Worm (Caenorhabditis elegans) whole organism, L4 larva: ENCODE results near the gene spp-2.
A peak's percentile ranks its signal among the peaks of the same experiment; 100 is the strongest.

Experiments used
- D1046.2 ChIP-seq: fragments of 200-800 bp; sonication (Bioruptor generic); IDR thresholded peaks from 2 replicates; pipeline ENCODE4 v1.3.6; 2022; ENCODE audit warnings: missing genetic modification characterization, missing compliant biosample characterization
- F10B5.3 ChIP-seq: sonication (generic microtip); optimal IDR thresholded peaks from 2 replicates; lab custom pipeline; 2016; ENCODE audit warnings: mild to moderate bottlenecking, missing genetic modification characterization, missing compliant biosample characterization
- F37D6.2 ChIP-seq: sonication (generic microtip); optimal IDR thresholded peaks from 2 replicates; lab custom pipeline; 2016; ENCODE audit warnings: mild to moderate bottlenecking, missing genetic modification characterization, missing compliant biosample characterization
- T20F7.1 ChIP-seq: fragments of 200-800 bp; sonication (Bioruptor generic); optimal IDR thresholded peaks from 2 replicates; lab custom pipeline; 2018; ENCODE audit warnings: mild to moderate bottlenecking, missing genetic modification characterization, missing compliant biosample characterization
- Y48G9A.11 ChIP-seq: fragments of 200-800 bp; sonication (Bioruptor generic); IDR thresholded peaks from 2 replicates; pipeline ENCODE4 v1.3.6; 2022; ENCODE audit warnings: missing genetic modification reagents, missing genetic modification characterization, missing compliant biosample characterization
- Y75B8A.6 ChIP-seq: fragments of 200-800 bp; sonication (Bioruptor generic); IDR thresholded peaks from 2 replicates; pipeline ENCODE4 v1.3.6; 2022; ENCODE audit warnings: missing genetic modification reagents, missing genetic modification characterization, missing compliant biosample characterization
- ZK337.2 ChIP-seq: fragments of 200-800 bp; sonication (Bioruptor generic); IDR thresholded peaks from 2 replicates; pipeline ENCODE4 v1.3.6; 2022; ENCODE audit warnings: missing genetic modification reagents, missing genetic modification characterization, missing compliant biosample characterization
- aha-1 ChIP-seq: fragments of 150-350 bp; peaks from one replicate; lab custom pipeline; 2014; ENCODE audit warnings: missing biosample characterization, missing genetic modification characterization
- attf-4 ChIP-seq: sonication (generic microtip); optimal IDR thresholded peaks from 3 replicates; lab custom pipeline; 2017; ENCODE audit warnings: missing biosample characterization, missing genetic modification characterization
- ceh-20 ChIP-seq: fragments of 200-800 bp; sonication (Bioruptor generic); IDR thresholded peaks from 2 replicates; pipeline ENCODE4 v1.3.6; 2022; ENCODE audit warnings: missing genetic modification reagents, missing genetic modification characterization, missing compliant biosample characterization
- ceh-32 ChIP-seq: sonication (generic microtip); optimal IDR thresholded peaks from 2 replicates; lab custom pipeline; 2016; ENCODE audit warnings: mild to moderate bottlenecking, missing genetic modification characterization, missing compliant biosample characterization; ENCODE audit not compliant: poor library complexity
- ctbp-1 ChIP-seq: fragments of 200-800 bp; sonication (Bioruptor generic); IDR thresholded peaks from 2 replicates; pipeline ENCODE4 v1.3.6; 2022; ENCODE audit warnings: missing genetic modification reagents, missing genetic modification characterization, missing compliant biosample characterization
- daf-12 ChIP-seq: fragments of 150-350 bp; optimal IDR thresholded peaks from 2 replicates; lab custom pipeline; 2014; ENCODE audit warnings: missing biosample characterization, missing genetic modification reagents, missing genetic modification characterization
- daf-16 ChIP-seq, 3 experiments: sonication (generic microtip); optimal IDR thresholded peaks; 2 replicates each; lab custom pipeline; 2016 to 2017; ENCODE audit warnings: missing genetic modification characterization in 3 of 3, missing genetic modification reagents in 3 of 3, mild to moderate bottlenecking in 2 of 3, missing compliant biosample characterization in 2 of 3, missing biosample characterization in 1 of 3, moderate library complexity in 1 of 3
- daf-19 ChIP-seq: fragments of 200-800 bp; sonication (Bioruptor generic); conservative IDR thresholded peaks from 2 replicates; pipeline ENCODE4 v1.3.6; 2022; ENCODE audit warnings: missing genetic modification characterization, missing compliant biosample characterization
- dmd-6 ChIP-seq: fragments of 200-800 bp; sonication (Bioruptor generic); IDR thresholded peaks from 2 replicates; pipeline ENCODE4 v1.3.6; 2022; ENCODE audit warnings: missing genetic modification reagents, missing genetic modification characterization, missing compliant biosample characterization
- dmd-9 ChIP-seq: fragments of 200-800 bp; sonication (Bioruptor generic); IDR thresholded peaks from 2 replicates; pipeline ENCODE4 v1.3.6; 2022; ENCODE audit warnings: missing genetic modification reagents, missing genetic modification characterization, missing compliant biosample characterization
- dpl-1 ChIP-seq: fragments of 150-350 bp; optimal IDR thresholded peaks from 2 replicates; lab custom pipeline; 2014; ENCODE audit warnings: missing biosample characterization, missing genetic modification reagents, missing genetic modification characterization
- dve-1 ChIP-seq: sonication (generic microtip); optimal IDR thresholded peaks from 2 replicates; lab custom pipeline; 2017; ENCODE audit warnings: antibody characterized with exemption, mild to moderate bottlenecking, missing genetic modification characterization, missing compliant biosample characterization; ENCODE audit not compliant: insufficient read depth
- egl-27 ChIP-seq: sonication (generic microtip); optimal IDR thresholded peaks from 3 replicates; lab custom pipeline; 2017; ENCODE audit warnings: missing biosample characterization, missing genetic modification reagents, missing genetic modification characterization
- fkh-10 ChIP-seq: fragments of 150-350 bp; optimal IDR thresholded peaks from 2 replicates; lab custom pipeline; 2014; ENCODE audit warnings: missing biosample characterization, missing genetic modification reagents, missing genetic modification characterization
- hlh-11 ChIP-seq: fragments of 200-800 bp; sonication (Bioruptor generic); optimal IDR thresholded peaks from 2 replicates; lab custom pipeline; 2018; ENCODE audit warnings: mild to moderate bottlenecking, missing genetic modification characterization, missing compliant biosample characterization
- hmg-1.1 ChIP-seq: fragments of 200-800 bp; sonication (Bioruptor generic); IDR thresholded peaks from 2 replicates; pipeline ENCODE4 v1.3.6; 2022; ENCODE audit warnings: missing genetic modification reagents, missing genetic modification characterization, missing compliant biosample characterization
- jun-1 ChIP-seq: fragments of 150-350 bp; optimal IDR thresholded peaks from 2 replicates; lab custom pipeline; 2014; ENCODE audit warnings: missing biosample characterization, missing genetic modification reagents, missing genetic modification characterization
- lim-7 ChIP-seq: fragments of 200-800 bp; sonication (Bioruptor generic); IDR thresholded peaks from 2 replicates; pipeline ENCODE4 v1.3.6; 2022; ENCODE audit warnings: missing genetic modification characterization, missing compliant biosample characterization
- lin-1 ChIP-seq: fragments of 200-800 bp; sonication (Bioruptor generic); IDR thresholded peaks from 2 replicates; pipeline ENCODE4 v1.3.6; 2022; ENCODE audit warnings: missing genetic modification reagents, missing genetic modification characterization, missing compliant biosample characterization
- lin-13 ChIP-seq: fragments of 150-350 bp; optimal IDR thresholded peaks from 2 replicates; lab custom pipeline; 2014; ENCODE audit warnings: missing biosample characterization, missing genetic modification reagents, missing genetic modification characterization
- lin-15B ChIP-seq: fragments of 150-350 bp; sonication (generic microtip); optimal IDR thresholded peaks from 3 replicates; lab custom pipeline; 2014; ENCODE audit warnings: missing biosample characterization, missing genetic modification characterization
- lin-38 ChIP-seq: fragments of 200-800 bp; sonication (Bioruptor generic); IDR thresholded peaks from 2 replicates; pipeline ENCODE4 v1.3.6; 2022; ENCODE audit warnings: missing genetic modification reagents, missing genetic modification characterization, missing compliant biosample characterization
- lir-3 ChIP-seq: sonication (generic microtip); optimal IDR thresholded peaks from 2 replicates; lab custom pipeline; 2016; ENCODE audit warnings: mild to moderate bottlenecking, missing genetic modification characterization, missing compliant biosample characterization
- lsy-2 ChIP-seq, 2 experiments: fragments of 150-350 bp in 1 of 2; sonication (generic microtip) in 1 of 2; optimal IDR thresholded peaks; 2 replicates each; lab custom pipeline; 2014 to 2017; ENCODE audit warnings: missing biosample characterization in 2 of 2, missing genetic modification characterization in 2 of 2
- madf-9 ChIP-seq: fragments of 200-800 bp; sonication (Bioruptor generic); conservative IDR thresholded peaks from 2 replicates; pipeline ENCODE4 v1.3.6; 2022; ENCODE audit warnings: missing genetic modification reagents, missing genetic modification characterization, missing compliant biosample characterization
- mdl-1 ChIP-seq, 2 experiments: fragments of 150-350 bp in 1 of 2; sonication (generic microtip) in 1 of 2; optimal IDR thresholded peaks; 2 replicates each; lab custom pipeline; 2014 to 2017; ENCODE audit warnings: missing biosample characterization in 2 of 2, missing genetic modification characterization in 2 of 2
- mdt-29 ChIP-seq: fragments of 200-800 bp; sonication (Bioruptor generic); IDR thresholded peaks from 2 replicates; pipeline ENCODE4 v1.3.6; 2022; ENCODE audit warnings: missing genetic modification reagents, missing genetic modification characterization, missing compliant biosample characterization
- mxl-2 ChIP-seq: fragments of 200-800 bp; sonication (Bioruptor generic); conservative IDR thresholded peaks from 2 replicates; pipeline ENCODE4 v1.3.6; 2022; ENCODE audit warnings: missing genetic modification reagents, missing genetic modification characterization, missing compliant biosample characterization
- mxl-3 ChIP-seq: fragments of 200-800 bp; sonication (Bioruptor generic); optimal IDR thresholded peaks from 2 replicates; lab custom pipeline; 2018; ENCODE audit warnings: mild to moderate bottlenecking, missing genetic modification characterization, missing compliant biosample characterization
- nhr-237 ChIP-seq: sonication (generic microtip); optimal IDR thresholded peaks from 2 replicates; lab custom pipeline; 2017; ENCODE audit warnings: missing biosample characterization, missing genetic modification characterization
- nhr-41 ChIP-seq: fragments of 200-800 bp; sonication (Bioruptor generic); IDR thresholded peaks from 2 replicates; pipeline ENCODE4 v1.3.6; 2022; ENCODE audit warnings: missing genetic modification reagents, missing genetic modification characterization, missing compliant biosample characterization
- nhr-48 ChIP-seq: sonication (generic microtip); optimal IDR thresholded peaks from 2 replicates; lab custom pipeline; 2016; ENCODE audit warnings: mild to moderate bottlenecking, missing genetic modification characterization, missing compliant biosample characterization
- nhr-76 ChIP-seq: fragments of 150-350 bp; optimal IDR thresholded peaks from 2 replicates; lab custom pipeline; 2014; ENCODE audit warnings: missing biosample characterization, missing genetic modification characterization
- rbr-2 ChIP-seq: sonication (generic microtip); optimal IDR thresholded peaks from 2 replicates; lab custom pipeline; 2016; ENCODE audit warnings: missing genotype, missing genetic modification characterization, missing compliant biosample characterization
- tra-1 ChIP-seq: fragments of 200-800 bp; sonication (Bioruptor generic); IDR thresholded peaks from 2 replicates; pipeline ENCODE4 v1.3.6; 2022; ENCODE audit warnings: missing genetic modification reagents, missing genetic modification characterization, missing compliant biosample characterization
- unc-130 ChIP-seq: sonication (generic microtip); optimal IDR thresholded peaks from 2 replicates; lab custom pipeline; 2016; ENCODE audit warnings: missing genetic modification reagents, missing genetic modification characterization, missing compliant biosample characterization
- unc-62 ChIP-seq, 3 experiments: fragments of 150-350 bp in 1 of 3; sonication (generic microtip); optimal IDR thresholded peaks in 2 of 3; peaks in 1 of 3; 1 replicate in 1 of 3; 2 replicates in 2 of 3; lab custom pipeline; 2014 to 2017; ENCODE audit warnings: missing biosample characterization in 3 of 3, missing genetic modification characterization in 3 of 3, missing genetic modification reagents in 3 of 3, missing genotype in 1 of 3
- vab-7 ChIP-seq: fragments of 200-800 bp; sonication (Bioruptor generic); IDR thresholded peaks from 2 replicates; pipeline ENCODE4 v1.3.6; 2022; ENCODE audit warnings: missing genetic modification reagents, missing genetic modification characterization, missing compliant biosample characterization
- zag-1 ChIP-seq: fragments of 150-350 bp; optimal IDR thresholded peaks from 2 replicates; lab custom pipeline; 2014; ENCODE audit warnings: missing biosample characterization, missing genetic modification characterization

Gene spp-2

DNA sequence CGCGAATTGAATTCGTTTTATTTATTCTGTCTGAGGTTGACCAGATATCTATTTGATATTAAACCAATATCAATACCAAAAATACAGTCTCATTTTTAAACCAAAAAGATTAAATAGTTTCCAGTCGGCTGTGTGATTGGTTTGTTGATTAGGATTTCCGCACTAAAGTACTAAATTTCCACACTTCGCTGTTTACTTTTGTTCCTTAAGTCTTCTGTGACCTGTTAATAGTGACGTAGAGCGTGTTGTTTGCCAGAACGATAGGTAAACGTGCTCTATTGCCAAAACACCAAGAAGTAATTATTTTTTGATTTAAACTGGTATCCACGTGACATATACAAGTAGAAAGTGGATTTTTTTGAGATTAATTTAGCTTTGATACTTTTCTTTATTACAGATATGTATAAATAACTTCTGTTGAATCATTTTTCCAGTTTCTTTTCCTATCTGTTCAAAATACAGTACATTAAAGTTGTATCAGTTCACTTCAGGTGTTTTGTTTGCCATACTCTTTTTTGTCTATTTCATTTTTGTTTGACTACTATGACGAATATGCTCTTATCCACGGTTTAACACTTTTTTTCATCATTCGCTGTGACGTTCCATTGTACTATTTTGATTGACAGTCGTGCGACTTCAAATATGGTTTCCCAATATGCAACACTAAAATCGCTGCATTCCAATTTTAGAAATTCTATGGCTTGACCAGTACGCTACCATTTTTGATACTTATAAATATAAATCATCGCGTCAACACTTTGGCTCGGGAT lies 25.6 kb downstream of the spp-2 start:
- TF ChIP-seq T20F7.1, result peak; percentile 21
- TF ChIP-seq ctbp-1 (GFP tag; lab: Robert Waterston, UW), result no peak
- TF ChIP-seq zag-1 (tag; lab: Kevin White, UChicago), result no peak
- TF ChIP-seq D1046.2, result no peak
- 0 out of 2 replicates have a peak, but pooled peaks have one; percentile 67 for TF ChIP-seq tra-1
- no peak for TF ChIP-seq lin-15B (tag; lab: Kevin White, UChicago)
- TF ChIP-seq lim-7, result no peak
- peak; percentile 77 for TF ChIP-seq dve-1 (tag; lab: Kevin White, UChicago)
- no peak for TF ChIP-seq lin-38 (GFP tag; lab: Robert Waterston, UW)
- TF ChIP-seq nhr-76, result no peak
- no peak for TF ChIP-seq F10B5.3 (tag; lab: Kevin White, UChicago)
- TF ChIP-seq jun-1 (tag; lab: Kevin White, UChicago), result no peak
- TF ChIP-seq nhr-237 (tag; lab: Kevin White, UChicago), result no peak
- TF ChIP-seq daf-12 (tag; lab: Kevin White, UChicago), result no peak
- TF ChIP-seq ceh-20 (GFP tag; lab: Robert Waterston, UW), result no peak
- no peak for TF ChIP-seq mdt-29 (GFP tag; lab: Robert Waterston, UW)
- no peak for TF ChIP-seq ZK337.2 (GFP tag; lab: Robert Waterston, UW)
- TF ChIP-seq unc-62 (GFP tag; optimal IDR thresholded peaks at IDR 0.05 in 1 of 2; lab: Kevin White, UChicago), result peak; percentile 40 to 89
- no peak for TF ChIP-seq unc-62 (tag; optimal IDR thresholded peaks at IDR 0.05; lab: Kevin White, UChicago)
- peak in 1 of 2 experiments; percentile 16 for TF ChIP-seq daf-16 (GFP tag; optimal IDR thresholded peaks at IDR 0.05; lab: Kevin White, UChicago)
- TF ChIP-seq daf-16 (tag; optimal IDR thresholded peaks at IDR 0.05; lab: Kevin White, UChicago), result peak; percentile 53
- no peak for TF ChIP-seq ceh-32 (tag; lab: Kevin White, UChicago)
- no peak for TF ChIP-seq Y48G9A.11 (GFP tag; lab: Robert Waterston, UW)
- TF ChIP-seq aha-1, result no peak
- TF ChIP-seq nhr-48 (tag; lab: Kevin White, UChicago), result peak; percentile 59
- no peak for TF ChIP-seq lin-13 (GFP tag; lab: Kevin White, UChicago)
- TF ChIP-seq vab-7 (GFP tag; lab: Robert Waterston, UW), result no peak
- no peak for TF ChIP-seq nhr-41
- no peak for TF ChIP-seq attf-4
- TF ChIP-seq lsy-2 (tag; optimal IDR thresholded peaks at IDR 0.05; lab: Kevin White, UChicago), result no peak
- TF ChIP-seq hlh-11, result peak; percentile 42
- no peak for TF ChIP-seq F37D6.2 (tag; lab: Kevin White, UChicago)
- TF ChIP-seq dmd-6 (GFP tag; lab: Robert Waterston, UW), result peak; percentile 89
- no peak for TF ChIP-seq fkh-10 (GFP tag; lab: Kevin White, UChicago)
- TF ChIP-seq, all 104 proteins: peak for 8

DNA sequence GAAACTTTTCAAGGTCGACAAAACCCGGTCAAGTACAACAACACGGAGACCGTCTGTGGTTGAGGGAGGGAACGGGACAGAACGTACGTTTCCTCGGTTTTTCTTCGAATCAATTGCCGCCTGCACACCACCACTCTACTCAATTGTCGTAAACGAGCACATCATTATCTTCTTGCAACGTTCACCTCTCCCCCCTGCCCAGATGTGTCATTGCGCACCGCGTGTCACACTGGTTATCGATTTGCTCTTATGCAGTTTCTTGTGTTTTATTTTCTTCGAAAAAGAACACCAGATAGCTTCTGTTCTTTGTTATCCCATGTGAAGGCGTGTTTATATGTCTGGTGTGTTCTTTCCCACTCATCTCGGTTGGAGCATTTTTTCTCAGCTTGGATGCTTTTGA lies 27.1 kb downstream of the spp-2 start:
- no peak for TF ChIP-seq Y75B8A.6 (GFP tag; lab: Robert Waterston, UW)
- no peak for TF ChIP-seq mdl-1 (tag; optimal IDR thresholded peaks at IDR 0.05; lab: Kevin White, UChicago)
- no peak for TF ChIP-seq dpl-1 (GFP tag; lab: Kevin White, UChicago)
- 0 out of 2 replicates have a peak, but pooled peaks have one; percentile 8 for TF ChIP-seq daf-19

DNA sequence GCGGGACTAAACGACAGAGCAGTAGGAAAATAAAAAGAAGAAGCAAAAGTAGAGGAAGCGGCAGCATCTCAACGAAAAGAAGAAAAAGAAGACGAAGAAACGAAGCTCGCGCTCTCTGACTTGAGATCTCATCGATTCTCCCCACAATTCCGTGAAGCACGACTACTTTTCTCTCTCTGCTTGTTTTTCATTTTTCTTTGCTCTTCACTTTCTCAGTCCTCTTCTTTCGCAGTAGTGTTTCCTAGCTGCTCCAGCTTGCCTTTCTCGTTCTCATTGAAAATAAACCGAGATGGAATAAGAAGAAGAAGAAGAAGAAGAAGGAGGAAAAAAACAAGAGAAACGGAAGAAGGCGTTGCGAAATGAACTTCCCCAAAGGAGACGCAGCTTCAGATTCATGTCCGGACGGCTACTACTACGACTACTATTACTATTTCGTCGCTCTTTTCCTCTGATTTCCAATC lies 31.9 kb downstream of the spp-2 start:
- no peak for TF ChIP-seq unc-130 (GFP tag; lab: Kevin White, UChicago)
- no peak for TF ChIP-seq dmd-6 (GFP tag; lab: Robert Waterston, UW)
- TF ChIP-seq daf-12 (tag; lab: Kevin White, UChicago), result no peak
- TF ChIP-seq egl-27 (tag; lab: Kevin White, UChicago), result no peak
- no peak for TF ChIP-seq lir-3 (tag; lab: Kevin White, UChicago)
- TF ChIP-seq ceh-32 (tag; lab: Kevin White, UChicago), result no peak
- TF ChIP-seq dmd-9, result no peak
- TF ChIP-seq hlh-11, result peak; percentile 24
- no peak for TF ChIP-seq mxl-3 (GFP tag; lab: Kevin White, UChicago)
- no peak for TF ChIP-seq mxl-2 (GFP tag; lab: Robert Waterston, UW)
- no peak for TF ChIP-seq lin-1 (GFP tag; lab: Robert Waterston, UW)
- peak; percentile 74 for TF ChIP-seq rbr-2 (tag; lab: Kevin White, UChicago)
- peak in 1 of 2 experiments; percentile 86 for TF ChIP-seq unc-62 (GFP tag; optimal IDR thresholded peaks at IDR 0.05 in 1 of 2; lab: Kevin White, UChicago)
- no peak for TF ChIP-seq unc-62 (tag; optimal IDR thresholded peaks at IDR 0.05; lab: Kevin White, UChicago)
- no peak for TF ChIP-seq tra-1
- TF ChIP-seq madf-9 (GFP tag; lab: Robert Waterston, UW), result no peak
- TF ChIP-seq ceh-20 (GFP tag; lab: Robert Waterston, UW), result no peak
- TF ChIP-seq hmg-1.1 (GFP tag; lab: Robert Waterston, UW), result peak; percentile 55; the same call in 1 of the 2 replicates
